Worm (Caenorhabditis elegans): Measurements from ENCODE around the gene srz-37.

The srz-37 gene

ce11 chrIV:3463254-3463653, 18.4 kb downstream of the srz-37 start, which contains the start of gene F58E2.4:
Gene F58E2.4, plus strand, starts transcription at chrIV:3463387.
- peak; percentile 19 for TF ChIP-seq aha-1 (tag)
- no peak for TF ChIP-seq set-16 (GFP tag; IDR thresholded peaks at IDR 0.05)

- no peak for TF ChIP-seq madf-5 (GFP tag; IDR thresholded peaks at IDR 0.05)
- TF ChIP-seq zip-11 (GFP tag; IDR thresholded peaks at IDR 0.05) = no peak
- no peak for TF ChIP-seq Y48G9A.11 (GFP tag; IDR thresholded peaks at IDR 0.05)
- no peak for TF ChIP-seq dmd-8 (GFP tag; IDR thresholded peaks at IDR 0.05)
- TF ChIP-seq nhr-42 (GFP tag; IDR thresholded peaks at IDR 0.05) = no peak
- no peak for TF ChIP-seq ceh-28 (tag; optimal IDR thresholded peaks at IDR 0.05)
- no peak for TF ChIP-seq sdz-12 (GFP tag; optimal IDR thresholded peaks at IDR 0.05)
- no peak for TF ChIP-seq ceh-62 (tag; optimal IDR thresholded peaks at IDR 0.05)
- TF ChIP-seq F26F4.8 (GFP tag; conservative IDR thresholded peaks at IDR 0.05) = no peak
- TF ChIP-seq set-16 (GFP tag; IDR thresholded peaks at IDR 0.05) = no peak
- no peak for TF ChIP-seq zfp-3 (GFP tag; conservative IDR thresholded peaks at IDR 0.05)
- TF ChIP-seq F37D6.2 (tag; optimal IDR thresholded peaks at IDR 0.05) = no peak
- TF ChIP-seq unc-62 (GFP tag; optimal IDR thresholded peaks at IDR 0.05 in 1 of 2) = no peak
- no peak for TF ChIP-seq unc-62 (tag; optimal IDR thresholded peaks at IDR 0.05)
- no peak for TF ChIP-seq T20F7.1 (GFP tag; optimal IDR thresholded peaks at IDR 0.05)
- no peak for TF ChIP-seq nhr-111 (GFP tag; optimal IDR thresholded peaks at IDR 0.05)
- TF ChIP-seq lin-39 (tag; optimal IDR thresholded peaks at IDR 0.05) = no peak
- TF ChIP-seq unc-130 (GFP tag; optimal IDR thresholded peaks at IDR 0.05) = no peak
- TF ChIP-seq dmd-6 (GFP tag; IDR thresholded peaks at IDR 0.05) = no peak
These were observed 28.3 kb downstream of the srz-37 start, which contains the start of gene srz-23 for ce11 chrIV:3453346-3453745. Gene srz-23, plus strand, starts transcription at chrIV:3453608.

DNA sequence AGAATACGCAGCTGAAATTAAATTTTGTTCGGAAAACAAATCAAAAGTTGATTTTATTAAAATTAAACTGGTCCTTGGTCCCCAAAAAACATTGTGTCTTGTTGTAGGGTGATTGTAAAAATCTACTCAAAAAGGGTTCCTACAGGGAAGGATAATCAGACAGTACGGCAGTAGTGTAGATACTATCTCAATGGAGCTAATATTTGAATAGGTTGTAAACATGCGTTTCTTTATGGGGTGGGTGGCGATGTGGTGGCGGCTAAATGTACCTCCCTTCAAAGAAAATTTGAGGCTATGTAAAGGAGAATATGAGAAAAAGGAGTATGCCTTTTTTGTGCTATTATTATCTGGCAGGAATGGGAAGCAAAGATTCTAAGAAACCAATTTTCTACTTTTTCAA, 29.1 kb downstream of the srz-37 start:
- no peak for TF ChIP-seq ztf-7 (tag; optimal IDR thresholded peaks at IDR 0.05)
- no peak for TF ChIP-seq spr-1 (tag; optimal IDR thresholded peaks at IDR 0.05)
- TF ChIP-seq arid-1 (GFP tag; conservative IDR thresholded peaks at IDR 0.05) = no peak
- peak; percentile 57 for TF ChIP-seq aha-1 (tag)
- no peak for TF ChIP-seq pha-4 (GFP tag; IDR thresholded peaks at IDR 0.05)
- TF ChIP-seq pha-4 (tag; optimal IDR thresholded peaks at IDR 0.05) = no peak
- TF ChIP-seq unc-62 (GFP tag; optimal IDR thresholded peaks at IDR 0.05 in 1 of 2) = peak in 1 of 2 experiments; percentile 88
- TF ChIP-seq unc-62 (tag; optimal IDR thresholded peaks at IDR 0.05) = no peak
- no peak for TF ChIP-seq F49E8.2 (tag; optimal IDR thresholded peaks at IDR 0.05; ENCODE audit: borderline replicate concordance)
- TF ChIP-seq T20F7.1 (GFP tag; optimal IDR thresholded peaks at IDR 0.05) = no peak
- TF ChIP-seq zip-11 (GFP tag; IDR thresholded peaks at IDR 0.05) = no peak

DNA sequence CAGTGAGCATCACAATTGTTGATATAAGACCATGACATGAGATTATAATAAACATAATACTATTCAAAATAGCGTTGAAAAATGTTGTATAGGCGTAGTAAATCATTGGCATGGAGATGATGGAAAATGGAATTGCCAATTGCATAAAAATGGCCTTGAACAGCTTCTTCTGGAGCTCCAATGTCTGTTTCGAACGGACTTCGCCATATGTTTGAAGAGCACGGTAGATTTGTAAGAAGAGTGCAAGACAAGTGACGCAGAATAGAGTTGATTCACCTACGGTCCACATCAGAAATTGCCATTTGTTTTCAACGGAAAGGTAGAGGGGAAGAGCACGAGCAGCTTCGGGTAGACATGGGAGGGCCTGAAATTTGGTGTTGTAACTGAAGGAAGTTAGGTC, 34.3 kb downstream of the srz-37 start:
- peak in 1 of 2 experiments; percentile 95 for TF ChIP-seq unc-62 (GFP tag; optimal IDR thresholded peaks at IDR 0.05 in 1 of 2)
- TF ChIP-seq unc-62 (tag; optimal IDR thresholded peaks at IDR 0.05) = no peak
- TF ChIP-seq skn-1 (tag; optimal IDR thresholded peaks at IDR 0.05) = no peak
- no peak for TF ChIP-seq nhr-77 (tag; optimal IDR thresholded peaks at IDR 0.05)
- no peak for TF ChIP-seq nhr-111 (GFP tag; optimal IDR thresholded peaks at IDR 0.05)
- TF ChIP-seq madf-9 (GFP tag; conservative IDR thresholded peaks at IDR 0.05) = no peak
- TF ChIP-seq nhr-10 (tag; optimal IDR thresholded peaks at IDR 0.05) = no peak
- TF ChIP-seq ztf-11 (tag; optimal IDR thresholded peaks at IDR 0.05) = no peak
- no peak for TF ChIP-seq ceh-82 (tag; optimal IDR thresholded peaks at IDR 0.05)
- no peak for TF ChIP-seq daf-12 (tag; optimal IDR thresholded peaks at IDR 0.05)
- peak; percentile 18 for TF ChIP-seq aha-1 (tag)
- TF ChIP-seq pha-4 (GFP tag; IDR thresholded peaks at IDR 0.05) = no peak
- no peak for TF ChIP-seq pha-4 (tag; optimal IDR thresholded peaks at IDR 0.05)
- TF ChIP-seq ctbp-1 (GFP tag; IDR thresholded peaks at IDR 0.05) = no peak
- no peak for TF ChIP-seq snpc-4 (tag; optimal IDR thresholded peaks at IDR 0.05)

DNA sequence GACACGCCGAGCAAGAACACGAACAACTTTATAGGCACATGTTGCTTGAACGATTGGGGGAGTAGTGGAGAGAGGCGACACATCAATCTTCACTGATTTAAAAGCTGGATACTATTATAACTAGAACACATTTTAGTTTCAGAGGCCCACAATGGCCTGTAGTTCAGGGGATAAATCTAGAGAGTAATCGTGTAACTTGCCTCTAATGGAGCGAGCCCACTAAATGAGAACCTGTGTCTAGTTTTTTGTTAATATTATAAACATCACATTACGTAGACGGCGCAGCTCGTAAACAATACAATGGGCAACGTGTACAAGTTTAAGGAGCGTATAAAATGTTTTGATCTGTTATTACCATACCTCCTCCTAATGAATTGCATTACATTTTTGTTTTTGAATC, 37.0 kb downstream of the srz-37 start, which contains the start of gene F58E2.5:
Gene F58E2.5 (plus strand): TSS at position 301 of the 400 bp plus-strand sequence.
- TF ChIP-seq nhr-11 (tag; optimal IDR thresholded peaks at IDR 0.05) (no peak), mxl-2 (GFP tag; conservative IDR thresholded peaks at IDR 0.05) (no peak), D1046.2 (GFP tag; IDR thresholded peaks at IDR 0.05) (no peak), nhr-76 (tag; optimal IDR thresholded peaks at IDR 0.05) (no peak), dmd-8 (GFP tag; IDR thresholded peaks at IDR 0.05) (no peak), duxl-1 (tag; optimal IDR thresholded peaks at IDR 0.05; ENCODE audit: poor library complexity) (no peak), cey-2 (tag; optimal IDR thresholded peaks at IDR 0.05; ENCODE audit: borderline replicate concordance, insufficient read depth) (no peak), snpc-1.2 (GFP tag; IDR thresholded peaks at IDR 0.05) (no peak), mxl-3 (GFP tag; optimal IDR thresholded peaks at IDR 0.05) (no peak), rbr-2 (tag; optimal IDR thresholded peaks at IDR 0.05) (no peak), php-3 (GFP tag; IDR thresholded peaks at IDR 0.05) (no peak), fkh-10 (GFP tag; optimal IDR thresholded peaks at IDR 0.05) (no peak), skn-1 (tag; optimal IDR thresholded peaks at IDR 0.05) (no peak), daf-8 (GFP tag; IDR thresholded peaks at IDR 0.05) (no peak)
